Worm (Caenorhabditis elegans): ENCODE measurements around the gene F26G1.15.

ce11 chrII:4755654-4756053 is 34.4 kb upstream of the F26G1.15 start:
- TF ChIP-seq ceh-28 (tag; optimal IDR thresholded peaks at IDR 0.05), result no peak
- no peak for TF ChIP-seq nhr-76 (tag; optimal IDR thresholded peaks at IDR 0.05)
